Worm (Caenorhabditis elegans) whole organism, late embryonic: Measurements from ENCODE around the gene F18A11.2.
"Not testable (repeated sequence)": the region's sequence is repeated elsewhere in the genome, so short reads cannot be mapped to it uniquely, and the experiment has no call there.

Experiments
- C38D4.7 ChIP-seq: fragments of 200-800 bp; sonication (Bioruptor generic); optimal IDR thresholded peaks from 2 replicates; lab custom pipeline; 2018; ENCODE audit warnings: mild to moderate bottlenecking, missing genetic modification characterization, moderate library complexity, missing compliant biosample characterization
- K02D7.2 ChIP-seq: sonication (generic microtip); optimal IDR thresholded peaks from 2 replicates; lab custom pipeline; 2017; ENCODE audit warnings: mild to moderate bottlenecking, missing genetic modification characterization, missing compliant biosample characterization
- T23F11.4 ChIP-seq: fragments of 200-800 bp; sonication (Bioruptor generic); optimal IDR thresholded peaks from 2 replicates; lab custom pipeline; 2018; ENCODE audit warnings: mild to moderate bottlenecking, missing genetic modification characterization, missing compliant biosample characterization
- ahr-1 ChIP-seq: sonication (generic microtip); optimal IDR thresholded peaks from 2 replicates; lab custom pipeline; 2016; ENCODE audit warnings: missing genetic modification characterization, missing compliant biosample characterization
- ceh-14 ChIP-seq: sonication (generic microtip); optimal IDR thresholded peaks from 2 replicates; lab custom pipeline; 2016; ENCODE audit warnings: missing genotype, missing genetic modification characterization, missing compliant biosample characterization
- ceh-19 ChIP-seq: fragments of 200-800 bp; sonication (Bioruptor generic); optimal IDR thresholded peaks from 2 replicates; lab custom pipeline; 2018; ENCODE audit warnings: mild to moderate bottlenecking, missing genetic modification characterization, missing compliant biosample characterization
- ceh-31 ChIP-seq: sonication (generic microtip); optimal IDR thresholded peaks from 2 replicates; lab custom pipeline; 2016; ENCODE audit warnings: missing genetic modification characterization, missing compliant biosample characterization
- ceh-48 ChIP-seq: sonication (generic microtip); optimal IDR thresholded peaks from 2 replicates; lab custom pipeline; 2016; ENCODE audit warnings: missing genetic modification characterization, inconsistent platforms, missing compliant biosample characterization
- elt-2 ChIP-seq: sonication (generic microtip); optimal IDR thresholded peaks from 2 replicates; lab custom pipeline; 2016; ENCODE audit warnings: missing genetic modification reagents, missing genetic modification characterization, missing compliant biosample characterization
- elt-4 ChIP-seq: sonication (generic microtip); optimal IDR thresholded peaks from 2 replicates; lab custom pipeline; 2016; ENCODE audit warnings: missing genetic modification characterization, missing compliant biosample characterization
- gmeb-2 ChIP-seq: sonication (generic microtip); optimal IDR thresholded peaks from 2 replicates; lab custom pipeline; 2016; ENCODE audit warnings: missing genetic modification characterization, inconsistent platforms, missing compliant biosample characterization
- hlh-15 ChIP-seq: sonication (generic microtip); optimal IDR thresholded peaks from 2 replicates; lab custom pipeline; 2016; ENCODE audit warnings: missing genetic modification characterization, missing compliant biosample characterization
- hlh-8 ChIP-seq: sonication (generic microtip); optimal IDR thresholded peaks from 2 replicates; lab custom pipeline; 2016; ENCODE audit warnings: missing genotype, missing genetic modification characterization, missing compliant biosample characterization
- lim-6 ChIP-seq: sonication (generic microtip); optimal IDR thresholded peaks from 2 replicates; lab custom pipeline; 2016; ENCODE audit warnings: missing genetic modification characterization, missing compliant biosample characterization
- lin-11 ChIP-seq: fragments of 200-800 bp; sonication (Bioruptor generic); optimal IDR thresholded peaks from 2 replicates; lab custom pipeline; 2018; ENCODE audit warnings: mild to moderate bottlenecking, missing genetic modification characterization, missing compliant biosample characterization
- madf-2 ChIP-seq: sonication (generic microtip); optimal IDR thresholded peaks from 2 replicates; lab custom pipeline; 2017; ENCODE audit warnings: missing genetic modification characterization, missing compliant biosample characterization
- mec-3 ChIP-seq: sonication (generic microtip); optimal IDR thresholded peaks from 2 replicates; lab custom pipeline; 2016; ENCODE audit warnings: borderline replicate concordance, missing genetic modification characterization, missing compliant biosample characterization
- nfya-1 ChIP-seq: sonication (generic microtip); optimal IDR thresholded peaks from 2 replicates; lab custom pipeline; 2017; ENCODE audit warnings: missing genetic modification characterization, mild to moderate bottlenecking, missing compliant biosample characterization, antibody characterized with exemption, moderate library complexity
- nhr-11 ChIP-seq: fragments of 150-350 bp; optimal IDR thresholded peaks from 2 replicates; lab custom pipeline; 2014; ENCODE audit warnings: missing biosample characterization, missing genetic modification characterization
- nhr-232 ChIP-seq: sonication (generic microtip); optimal IDR thresholded peaks from 2 replicates; lab custom pipeline; 2016; ENCODE audit warnings: missing genetic modification characterization, missing compliant biosample characterization
- pat-9 ChIP-seq: fragments of 200-800 bp; sonication (Bioruptor generic); optimal IDR thresholded peaks from 2 replicates; lab custom pipeline; 2018; ENCODE audit warnings: mild to moderate bottlenecking, missing genetic modification characterization, moderate library complexity, missing compliant biosample characterization
- pha-4 ChIP-seq: fragments of 150-350 bp; optimal IDR thresholded peaks from 2 replicates; lab custom pipeline; 2018; ENCODE audit warnings: missing biosample characterization, missing genetic modification reagents, missing genetic modification characterization
- pros-1 ChIP-seq: fragments of 150-350 bp; optimal IDR thresholded peaks from 2 replicates; lab custom pipeline; 2014; ENCODE audit warnings: missing biosample characterization, missing genetic modification reagents, missing genetic modification characterization
- sdc-2 ChIP-seq: sonication (generic microtip); optimal IDR thresholded peaks from 2 replicates; lab custom pipeline; 2016; ENCODE audit warnings: missing genotype, missing genetic modification characterization, missing compliant biosample characterization
- tbx-2 ChIP-seq: sonication (generic microtip); optimal IDR thresholded peaks from 2 replicates; lab custom pipeline; 2016; ENCODE audit warnings: missing genetic modification characterization, missing compliant biosample characterization
- tbx-7 ChIP-seq: sonication (generic microtip); optimal IDR thresholded peaks from 2 replicates; lab custom pipeline; 2016; ENCODE audit warnings: missing genotype, missing genetic modification characterization, missing compliant biosample characterization
- ttx-3 ChIP-seq: sonication (generic microtip); optimal IDR thresholded peaks from 2 replicates; lab custom pipeline; 2016; ENCODE audit warnings: missing genetic modification reagents, missing genetic modification characterization, missing compliant biosample characterization
- unc-55 ChIP-seq: sonication (generic microtip); optimal IDR thresholded peaks from 2 replicates; lab custom pipeline; 2017; ENCODE audit warnings: missing biosample characterization, missing genetic modification reagents, missing genetic modification characterization
- zip-5 ChIP-seq: sonication (generic microtip); optimal IDR thresholded peaks from 2 replicates; lab custom pipeline; 2016; ENCODE audit warnings: missing genetic modification characterization, missing compliant biosample characterization
- ztf-16 ChIP-seq: sonication (generic microtip); optimal IDR thresholded peaks from 2 replicates; lab custom pipeline; 2017; ENCODE audit warnings: missing genetic modification characterization, missing compliant biosample characterization

Gene F18A11.2

ce11 chrII:13043433-13044054 lies 12.0 kb downstream of the F18A11.2 start, which contains the start of gene puf-6:
TSS of gene puf-6 (minus strand) at chrII:13043445.
- not testable (repeated sequence) for TF ChIP-seq elt-2 (tag; lab: Kevin White, UChicago); tbx-7 (tag; lab: Kevin White, UChicago); gmeb-2

- not testable (repeated sequence) for TF ChIP-seq nhr-232 (tag; lab: Kevin White, UChicago); gmeb-2; madf-2 (tag; lab: Kevin White, UChicago)
These were observed 15.6 kb downstream of the F18A11.2 start, which contains the start of gene F42G4.7 for ce11 chrII:13047106-13047505. TSS of gene F42G4.7 (minus strand) at chrII:13047290.

- TF ChIP-seq madf-2, hlh-8, ceh-31 (tag; lab: Kevin White, UChicago): not testable (repeated sequence)
These were observed 16.1 kb downstream of the F18A11.2 start, which contains the start of gene F42G4.2 for ce11 chrII:13047609-13048008. TSS of gene F42G4.2 (plus strand) at chrII:13047909.

ce11 chrII:13050050-13050449 lies 18.6 kb downstream of the F18A11.2 start:
- TF ChIP-seq ahr-1 (tag; lab: Kevin White, UChicago) (no peak), unc-55 (no peak), ttx-3 (no peak), lim-6 (no peak), hlh-15 (tag; lab: Kevin White, UChicago) (no peak), lin-11 (tag; lab: Kevin White, UChicago) (no peak), K02D7.2 (no peak)
- TF ChIP-seq, all 69 proteins: peak for 0

- TF ChIP-seq zip-5 (tag; lab: Kevin White, UChicago): no peak
- TF ChIP-seq hlh-15 (tag; lab: Kevin White, UChicago): no peak
- TF ChIP-seq ceh-31 (tag; lab: Kevin White, UChicago): no peak
- TF ChIP-seq ttx-3: no peak
- no peak for TF ChIP-seq ceh-14 (tag; lab: Kevin White, UChicago)
- TF ChIP-seq unc-55: no peak
These were observed 21.9 kb downstream of the F18A11.2 start for ce11 chrII:13053443-13053842.

ce11 chrII:13056580-13056979 lies 25.1 kb downstream of the F18A11.2 start, which contains the start of gene zyx-1:
TSS of gene zyx-1 (plus strand) at chrII:13056910.
- TF ChIP-seq mec-3 (tag; lab: Kevin White, UChicago): no peak
- TF ChIP-seq T23F11.4 (GFP tag; lab: Kevin White, UChicago): no peak
- TF ChIP-seq ceh-48 (tag; lab: Kevin White, UChicago): no peak
- TF ChIP-seq elt-4 (tag; lab: Kevin White, UChicago): no peak
- no peak for TF ChIP-seq nfya-1 (tag; lab: Kevin White, UChicago)
- no peak for TF ChIP-seq sdc-2 (tag; lab: Kevin White, UChicago)
- TF ChIP-seq K02D7.2: no peak
- peak; percentile 31 for TF ChIP-seq pat-9 (tag; lab: Kevin White, UChicago)
- no peak for TF ChIP-seq C38D4.7
- TF ChIP-seq pros-1 (tag; lab: Kevin White, UChicago): no peak
- TF ChIP-seq pha-4 (tag; lab: Kevin White, UChicago): no peak
- no peak for TF ChIP-seq tbx-2 (tag; lab: Kevin White, UChicago)
- no peak for TF ChIP-seq ztf-16
- TF ChIP-seq ceh-19 (GFP tag; lab: Kevin White, UChicago): peak; percentile 24
- no peak for TF ChIP-seq madf-2 (tag; lab: Kevin White, UChicago)
- no peak for TF ChIP-seq nhr-11 (tag; lab: Kevin White, UChicago)
- TF ChIP-seq, all 69 proteins: peak for 2
